Fruit fly (Drosophila melanogaster) whole organism, adult: ENCODE results near the gene RpL9.

Experiments
- CG14711 ChIP-seq: fragments of 200-800 bp; sonication (Bioruptor generic); optimal IDR thresholded peaks from 2 replicates; lab custom pipeline; 2018; ENCODE audit warnings: missing biosample characterization, mild to moderate bottlenecking, missing genetic modification characterization, moderate library complexity
- Hr96 ChIP-seq: fragments of 200-800 bp; sonication (Bioruptor generic); optimal IDR thresholded peaks from 2 replicates; lab custom pipeline; 2016; ENCODE audit warnings: missing biosample characterization, missing genetic modification characterization
- kay ChIP-seq: fragments of 200-800 bp; sonication (Bioruptor generic); peaks from one replicate; lab custom pipeline; 2016; ENCODE audit warnings: missing biosample characterization, missing genetic modification characterization, borderline replicate concordance
- ovo ChIP-seq: fragments of 200-800 bp; sonication (Bioruptor generic); optimal IDR thresholded peaks from 2 replicates; lab custom pipeline; 2016; ENCODE audit warnings: missing biosample characterization, missing genetic modification characterization
- pad ChIP-seq: fragments of 200-800 bp; sonication (Bioruptor generic); optimal IDR thresholded peaks from 3 replicates; lab custom pipeline; 2017; ENCODE audit warnings: missing biosample characterization, missing genetic modification characterization, mild to moderate bottlenecking, moderate library complexity, missing genetic modification reagents

- TF ChIP-seq Hr96 (GFP tag; lab: Kevin White, UChicago) (no peak), CG14711 (no peak), ovo (GFP tag; lab: Kevin White, UChicago) (no peak), kay (GFP tag; lab: Kevin White, UChicago) (no peak), pad (GFP tag; lab: Kevin White, UChicago) (no peak)
Measured at dm6 chr2L:10986138-10986537, 17.9 kb downstream of the RpL9 start.
